Fruit fly (Drosophila melanogaster) whole organism, larva: ENCODE measurements around the gene chic.

Experiments
- noc ChIP-seq: fragments of 200-800 bp; sonication (Bioruptor generic); optimal IDR thresholded peaks from 3 replicates; lab custom pipeline; 2019; ENCODE audit warnings: missing biosample characterization, mild to moderate bottlenecking, missing genetic modification characterization, moderate library complexity

chic gene

DNA sequence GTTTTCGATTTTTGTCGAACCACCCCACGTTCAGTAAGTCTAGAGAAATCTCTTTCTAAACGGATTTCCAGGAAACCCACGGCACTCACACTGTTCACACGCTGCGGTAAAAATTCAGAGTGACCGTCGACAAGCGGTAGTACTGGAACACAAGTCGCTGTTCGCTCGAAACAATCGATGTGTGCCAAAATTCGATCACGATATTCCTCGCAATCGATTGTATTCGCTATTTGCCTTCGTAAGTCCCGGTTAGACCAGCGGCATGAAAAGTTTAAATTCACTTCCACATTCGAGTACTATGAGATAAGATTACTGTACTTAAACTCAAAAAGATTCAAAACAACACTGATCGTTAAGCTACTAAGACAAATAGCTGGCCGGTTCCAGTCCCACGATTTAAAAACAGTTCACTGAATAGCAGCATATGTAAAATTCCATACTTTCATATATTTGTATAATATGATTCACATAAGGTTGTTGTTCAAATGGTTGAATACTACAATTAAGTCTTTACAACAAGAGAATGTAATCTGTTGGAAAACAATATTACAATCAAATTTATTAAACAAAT is at the start of gene chic:
Gene chic, minus strand, starts transcription at position 157 of the 571 bp plus-strand sequence.
- peak; percentile 33 for TF ChIP-seq noc

dm6 chr2L:6028712-6029111 is 47.9 kb upstream of the chic start:
- no peak for TF ChIP-seq noc

DNA sequence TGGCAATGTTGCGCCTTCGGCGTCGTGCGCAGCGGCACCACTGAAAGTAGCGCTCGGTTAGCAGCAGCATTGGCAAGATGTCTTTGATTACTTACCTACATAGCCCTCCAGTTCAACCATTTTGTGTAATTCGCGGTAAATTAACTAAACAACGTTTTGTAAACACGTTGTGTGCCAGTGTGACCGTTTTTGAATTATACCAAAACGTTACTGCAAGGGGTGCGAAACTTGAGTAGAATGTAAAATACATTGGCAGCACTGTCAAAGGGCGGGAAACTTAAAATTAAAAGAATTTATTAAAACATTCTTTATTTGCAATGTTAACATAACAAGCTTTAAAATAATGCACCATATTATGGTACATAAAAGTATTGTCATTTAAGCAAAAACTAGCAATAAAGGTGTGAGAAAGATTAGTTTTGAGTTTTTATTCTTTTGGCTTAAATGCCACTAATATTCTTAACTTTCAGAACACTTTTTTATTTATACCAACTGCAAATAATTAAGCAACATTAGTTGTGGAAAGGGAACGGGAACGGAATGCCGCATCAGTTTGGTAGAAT is 43.6 kb upstream of the chic start, which contains the start of gene CG9107:
Gene CG9107, minus strand, starts transcription at position 195 of the 563 bp plus-strand sequence.
- no peak for TF ChIP-seq noc

DNA sequence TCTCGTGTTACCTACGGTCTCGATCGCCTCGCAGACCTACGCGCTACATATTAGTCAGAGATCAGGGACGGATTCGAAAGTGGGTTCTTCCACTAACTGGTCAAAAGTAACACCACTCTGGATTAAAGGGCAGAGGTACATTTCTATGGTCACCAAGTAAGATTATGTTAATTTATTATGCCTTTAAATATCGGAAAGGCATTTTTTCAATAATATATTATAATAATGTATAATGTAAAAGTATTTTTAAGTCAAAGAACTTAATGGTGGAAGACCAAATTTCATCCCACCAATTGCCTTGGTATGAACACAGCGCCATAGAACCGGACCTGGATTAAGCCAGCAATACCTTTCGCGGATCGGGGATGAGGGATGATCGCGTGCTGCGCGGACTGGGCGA is 42.0 kb upstream of the chic start:
- TF ChIP-seq noc, result no peak

- no peak for TF ChIP-seq noc
Observed at dm6 chr2L:6020535-6020934, 39.7 kb upstream of the chic start, which contains the start of gene CG13996. TSS of gene CG13996 (plus strand) at chr2L:6020835.

DNA sequence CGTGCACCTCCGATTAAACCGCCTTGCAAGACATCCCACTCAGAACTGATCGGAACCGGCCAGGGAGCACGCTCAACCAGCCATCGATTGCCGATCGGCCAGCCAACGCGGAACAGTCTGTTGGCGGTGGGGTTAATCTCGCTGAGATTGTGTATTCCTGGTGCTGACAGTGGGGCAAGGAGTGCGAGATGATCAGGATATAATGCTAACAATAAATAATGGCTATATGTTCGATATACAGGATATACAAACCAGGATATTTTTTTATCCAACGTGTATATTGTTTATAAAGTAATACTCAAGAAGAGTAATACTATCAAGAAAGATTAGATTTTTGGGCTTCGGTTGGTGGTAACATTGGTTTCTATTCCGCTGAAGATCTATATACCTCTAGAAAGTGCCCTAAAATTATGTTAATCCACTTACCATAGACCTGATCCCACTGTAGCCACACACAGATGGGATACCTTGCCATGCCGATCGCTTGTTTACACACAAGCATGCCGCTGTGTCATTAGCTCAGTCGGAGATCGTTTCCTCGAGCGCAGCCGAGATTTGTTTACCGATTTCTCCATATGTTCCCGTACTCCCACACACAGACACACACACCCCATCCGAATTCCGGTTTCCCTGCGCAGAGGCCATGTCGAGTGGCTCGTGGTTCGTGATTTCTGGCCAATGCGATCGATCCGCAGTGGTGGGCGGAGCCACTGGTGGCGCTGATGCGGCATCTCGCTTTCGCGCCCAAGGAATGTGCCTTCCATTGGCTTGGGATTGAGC is 38.7 kb upstream of the chic start, which contains the start of gene H2.0:
Gene H2.0, minus strand, starts transcription at position 51 of the 780 bp plus-strand sequence.
- no peak for TF ChIP-seq noc

DNA sequence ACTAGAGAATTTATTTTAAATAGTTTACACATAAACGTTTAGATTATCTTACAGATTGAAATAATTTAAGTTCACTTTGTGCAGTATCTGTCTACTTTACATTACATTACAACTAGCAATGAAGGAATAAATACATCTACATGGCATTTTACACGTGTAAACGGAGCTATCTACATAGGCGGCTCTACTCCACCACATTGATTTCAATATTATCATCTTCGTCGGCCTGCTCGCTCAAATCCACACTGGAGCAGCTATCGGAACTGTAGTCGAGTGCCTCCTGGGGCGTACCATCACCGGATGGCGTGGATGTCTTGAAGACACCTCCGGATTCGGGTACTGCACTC is 32.2 kb upstream of the chic start:
- TF ChIP-seq noc, result no peak

dm6 chr2L:6012303-6013070 is 31.7 kb upstream of the chic start, which contains the start of gene CG9098:
TSS of gene CG9098 (minus strand) at chr2L:6012338.
- no peak for TF ChIP-seq noc

DNA sequence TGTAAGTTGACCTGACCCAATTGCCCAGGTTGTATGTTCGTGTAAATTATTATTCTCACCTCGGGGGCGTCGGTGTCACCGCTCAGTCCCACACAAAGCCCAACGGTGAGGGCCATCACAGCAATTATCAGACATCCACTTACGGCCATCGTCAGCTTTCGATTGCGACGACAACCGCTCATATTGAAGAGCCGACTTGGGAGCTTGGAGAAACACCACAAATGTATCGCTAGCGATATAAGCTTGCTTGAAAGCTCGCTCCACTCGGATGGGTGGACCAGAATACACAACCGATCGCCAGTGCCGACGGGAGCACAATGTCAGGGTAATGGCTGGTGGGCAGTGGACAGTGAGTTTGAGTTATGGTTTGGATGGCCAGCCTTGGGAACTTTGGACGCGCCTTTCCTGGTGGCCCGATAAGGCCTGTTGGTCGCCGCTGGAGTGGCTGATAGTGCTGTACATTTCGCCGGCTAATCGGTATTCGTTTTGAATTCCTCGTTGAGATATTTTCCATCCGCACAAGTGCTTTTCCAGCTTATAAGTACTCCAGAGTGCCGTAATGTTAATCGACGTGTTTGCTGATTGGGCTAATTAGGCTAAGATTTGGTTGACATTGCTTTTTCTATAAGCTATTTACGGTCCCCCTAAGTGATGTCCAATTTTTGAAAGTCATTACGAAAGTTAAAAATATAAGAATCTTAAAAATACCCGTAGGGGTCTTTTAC is 25.9 kb upstream of the chic start, which contains the start of gene Gal:
Gene Gal, minus strand, starts transcription at position 320 of the 725 bp plus-strand sequence.
- no peak for TF ChIP-seq noc

DNA sequence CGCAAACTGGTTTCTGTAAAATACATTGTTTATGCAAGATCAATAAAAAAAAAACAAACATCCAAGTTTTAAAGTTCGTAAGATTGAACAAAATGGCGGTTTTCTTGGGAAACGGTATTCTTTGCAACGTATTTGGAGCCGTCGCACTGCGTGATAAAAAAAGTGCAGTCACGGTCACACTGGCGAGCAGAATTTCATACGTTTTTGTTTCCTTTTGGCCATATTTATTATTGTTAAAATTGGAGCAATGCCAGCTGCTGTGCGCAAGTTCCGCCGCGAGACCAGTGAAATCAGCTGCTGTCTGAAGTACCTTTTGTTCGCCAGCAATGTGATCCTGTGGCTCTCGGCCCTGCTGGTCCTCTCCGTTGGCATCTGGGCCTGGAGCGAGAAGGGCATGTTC is 19.2 kb upstream of the chic start, which contains the start of gene Tsp26A:
Gene Tsp26A, plus strand, starts transcription at position 164 of the 400 bp plus-strand sequence.
- no peak for TF ChIP-seq noc

DNA sequence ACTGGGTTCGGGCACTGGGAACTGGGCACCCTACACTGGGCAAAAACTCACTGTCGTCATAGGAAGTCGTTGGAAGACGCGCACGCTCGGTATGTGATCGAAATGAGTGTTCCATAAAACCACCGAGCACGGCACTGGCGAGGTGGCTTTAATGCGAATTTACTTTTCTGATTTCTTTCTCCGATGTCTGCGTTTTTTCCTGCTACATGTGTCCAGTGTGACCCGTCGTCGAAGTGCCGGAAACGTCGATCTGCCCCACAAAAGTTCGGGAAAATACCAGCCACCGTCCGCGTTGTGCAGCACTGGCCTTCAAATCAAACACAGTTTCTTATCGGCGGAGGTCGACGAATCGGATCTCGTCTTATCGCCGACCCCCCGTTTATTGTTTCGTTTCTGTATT is 18.4 kb upstream of the chic start, which contains the start of gene Kdm5:
Gene Kdm5, minus strand, starts transcription at position 255 of the 400 bp plus-strand sequence.
- TF ChIP-seq noc, result peak; percentile 69

DNA sequence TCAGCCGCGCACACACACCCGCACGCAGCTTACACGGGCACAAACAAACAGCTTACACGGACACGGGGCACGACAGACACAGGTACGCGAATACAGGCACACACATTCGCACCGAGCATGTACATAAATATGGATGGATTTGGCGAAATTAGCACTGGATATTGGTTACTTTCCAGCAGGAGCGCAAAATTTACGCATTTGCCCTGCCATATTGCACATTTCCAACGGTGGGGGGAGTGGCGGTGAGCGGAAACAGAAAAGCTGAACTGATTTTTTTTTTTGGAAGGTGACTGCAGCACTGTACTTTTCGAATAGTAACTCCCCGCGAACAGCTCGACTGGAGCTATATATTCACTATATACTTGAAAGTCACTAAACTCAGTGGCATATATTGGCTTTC is 17.6 kb upstream of the chic start:
- no peak for TF ChIP-seq noc

dm6 chr2L:5997609-5998229 is 16.9 kb upstream of the chic start:
- TF ChIP-seq noc, result no peak

- TF ChIP-seq noc, result no peak
Observed at dm6 chr2L:5990447-5990846, 9.6 kb upstream of the chic start.
